Fruit fly (Drosophila melanogaster) whole organism, larva: ENCODE measurements around the gene Trf4-1.

ENCODE experiments used
- noc ChIP-seq: fragments of 200-800 bp; sonication (Bioruptor generic); optimal IDR thresholded peaks from 3 replicates; lab custom pipeline; 2019; ENCODE audit warnings: missing biosample characterization, mild to moderate bottlenecking, missing genetic modification characterization, moderate library complexity

The Trf4-1 gene

DNA sequence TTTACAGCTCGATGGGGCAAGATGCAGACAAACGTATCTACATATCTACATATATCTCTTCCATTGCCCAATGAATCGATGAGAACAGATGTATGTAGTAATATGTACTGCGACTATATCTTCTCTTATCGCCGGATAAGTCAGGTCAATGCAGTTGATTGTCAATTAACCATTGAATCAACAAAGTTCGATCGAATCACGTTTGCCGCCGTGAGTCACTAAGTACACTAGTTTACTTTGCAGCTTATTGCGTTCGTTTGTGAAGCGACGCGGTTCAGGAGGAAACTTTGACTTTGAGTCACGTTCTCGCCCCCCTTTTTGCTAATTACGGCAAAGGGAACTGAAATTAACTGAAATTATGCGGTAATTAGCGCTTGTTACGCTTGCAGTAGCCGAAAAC is 20.7 kb downstream of the Trf4-1 start:
- no peak for TF ChIP-seq noc (tag; lab: Kevin White, UChicago)

DNA sequence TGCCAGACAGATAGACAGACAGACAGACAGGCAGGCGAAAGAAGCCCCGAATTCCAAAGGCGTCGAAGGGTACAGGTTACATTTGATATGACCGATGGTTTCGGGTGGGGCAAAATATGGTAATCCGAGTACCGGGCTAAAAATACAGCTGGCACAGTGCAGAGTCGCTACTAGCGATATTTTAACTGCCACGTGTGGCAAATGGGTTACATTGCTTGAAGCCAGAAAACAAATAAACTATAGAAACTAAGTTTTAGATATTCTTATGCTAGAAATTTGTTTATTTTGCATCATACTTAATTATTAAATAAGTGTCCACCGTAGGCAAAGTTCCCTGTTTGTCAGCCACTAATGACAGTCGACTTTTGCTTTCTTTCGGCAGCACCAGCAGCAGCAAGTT is 23.0 kb downstream of the Trf4-1 start:
- TF ChIP-seq noc (tag; lab: Kevin White, UChicago), result peak; percentile 36

DNA sequence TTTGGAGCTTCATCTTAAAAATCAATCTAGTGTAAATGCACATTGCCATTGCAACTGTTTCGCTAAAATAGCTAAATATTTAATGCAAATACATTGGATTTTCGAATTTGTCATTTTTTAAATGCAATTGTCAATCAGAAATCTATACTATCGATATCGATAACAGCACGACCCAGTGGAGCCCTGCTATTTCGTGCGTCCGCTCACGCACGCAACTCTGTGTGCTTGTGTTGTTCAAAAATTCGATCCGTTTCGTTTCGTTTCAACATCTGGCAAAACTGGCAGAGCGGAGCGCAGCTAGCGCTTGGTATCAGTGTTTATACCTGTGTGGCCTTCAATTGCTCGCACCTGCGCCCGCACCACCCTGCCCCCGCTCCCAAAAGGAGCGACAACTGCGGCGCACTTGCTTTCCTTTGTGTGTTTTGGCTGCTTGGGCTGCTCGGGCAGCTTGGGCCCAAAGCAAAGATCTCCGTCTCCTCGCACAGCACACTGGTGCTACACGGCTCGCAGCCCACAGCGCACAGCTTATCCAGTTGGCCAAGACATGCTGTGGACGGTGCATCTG is 28.6 kb downstream of the Trf4-1 start, which contains the start of gene CG12081:
Gene CG12081 (plus strand): TSS at position 205 of the 565 bp plus-strand sequence.
- no peak for TF ChIP-seq noc (tag; lab: Kevin White, UChicago)

DNA sequence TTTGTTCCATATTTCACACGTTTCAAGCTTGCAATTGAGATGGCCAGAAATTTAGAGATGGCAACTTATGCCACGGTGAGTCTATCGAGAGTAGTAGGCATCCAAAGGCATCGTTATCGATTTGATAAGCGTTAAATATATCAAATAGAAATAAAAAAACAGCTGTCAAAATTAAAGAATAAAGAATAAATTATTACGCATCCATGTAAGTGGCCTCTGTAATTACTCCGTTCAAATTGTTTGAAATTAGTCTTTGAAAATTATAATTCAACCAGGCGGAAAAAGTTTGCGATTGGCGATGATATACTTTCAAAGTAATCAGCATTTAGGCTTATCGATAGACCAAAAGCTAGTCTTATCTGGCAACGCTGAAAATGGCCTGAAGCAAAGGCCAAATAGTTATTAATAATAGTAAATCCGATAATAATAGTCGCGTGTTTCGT is 31.6 kb downstream of the Trf4-1 start, which contains the start of the genes CG12659 and Crag:
Gene CG12659 (minus strand): TSS at position 45 of the 443 bp plus-strand sequence.
Gene Crag (plus strand): TSS at position 347 of the 443 bp plus-strand sequence.
- no peak for TF ChIP-seq noc (tag; lab: Kevin White, UChicago)

DNA sequence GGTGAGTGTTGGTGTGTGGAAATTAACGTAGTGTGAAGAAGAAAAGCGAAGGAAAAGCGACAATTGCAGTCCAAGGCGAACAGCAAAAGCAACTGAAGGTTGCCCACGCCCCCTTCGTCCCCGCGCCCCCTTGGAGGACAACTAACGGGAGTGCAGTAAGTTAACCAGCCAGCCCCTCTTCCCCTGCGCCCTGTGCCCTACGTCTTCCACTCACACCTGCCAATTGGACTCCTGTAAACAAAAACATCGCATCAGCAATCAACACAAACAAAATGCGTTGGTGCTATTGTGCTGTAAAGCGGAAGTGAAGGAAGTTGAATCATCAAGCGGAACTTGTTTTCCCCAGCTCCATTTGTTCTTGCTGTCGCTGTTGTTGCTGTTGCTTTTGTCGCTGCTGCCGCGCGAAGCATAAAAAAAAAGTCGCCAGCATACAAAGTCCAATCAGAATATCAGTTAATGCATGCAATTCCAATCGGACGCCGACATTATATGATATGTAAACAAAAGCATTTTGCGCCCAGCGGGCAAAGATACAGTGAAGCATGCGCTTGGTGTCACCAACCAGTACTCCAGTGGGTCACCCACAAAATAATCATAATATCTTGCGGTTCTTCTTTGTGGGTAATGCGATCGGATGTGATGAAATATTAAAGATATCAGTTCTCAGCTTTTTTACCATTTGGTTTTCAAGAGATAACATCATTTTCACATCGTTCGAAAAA is 32.5 kb downstream of the Trf4-1 start:
- TF ChIP-seq noc (tag; lab: Kevin White, UChicago), result no peak

DNA sequence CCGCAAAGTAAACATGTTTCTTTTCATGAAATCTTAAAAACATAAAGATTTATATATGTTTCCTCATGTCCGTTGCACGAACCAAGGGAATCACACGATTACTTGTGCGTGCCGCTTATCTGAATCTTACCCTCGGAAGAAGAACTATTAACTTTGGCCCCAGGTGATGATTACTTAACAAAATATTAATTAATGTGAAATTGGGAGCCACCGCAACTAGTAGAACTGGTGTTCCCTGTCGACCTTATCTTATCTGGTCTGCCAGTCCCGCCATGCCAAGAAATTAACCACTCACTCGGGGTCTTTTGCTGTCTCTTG is 33.0 kb downstream of the Trf4-1 start:
- no peak for TF ChIP-seq noc (tag; lab: Kevin White, UChicago)

DNA sequence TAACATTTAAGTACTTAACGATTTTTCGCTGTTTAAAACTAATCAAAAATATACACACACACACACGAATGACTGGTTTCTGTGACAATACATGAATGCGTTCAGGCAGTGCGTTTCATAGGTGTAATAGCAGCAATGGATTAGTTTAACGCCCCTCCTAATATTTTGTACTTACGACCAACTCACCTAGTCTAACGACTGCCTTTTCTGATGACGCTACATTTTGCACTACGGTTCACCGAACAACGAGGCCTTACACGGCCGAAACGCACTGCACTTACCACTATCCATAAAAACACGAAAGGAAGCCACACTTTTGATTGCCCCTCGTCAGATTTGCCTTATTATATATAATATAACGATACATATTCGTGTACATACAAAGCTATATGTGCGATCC is 41.0 kb downstream of the Trf4-1 start:
- TF ChIP-seq noc (tag; lab: Kevin White, UChicago), result no peak

DNA sequence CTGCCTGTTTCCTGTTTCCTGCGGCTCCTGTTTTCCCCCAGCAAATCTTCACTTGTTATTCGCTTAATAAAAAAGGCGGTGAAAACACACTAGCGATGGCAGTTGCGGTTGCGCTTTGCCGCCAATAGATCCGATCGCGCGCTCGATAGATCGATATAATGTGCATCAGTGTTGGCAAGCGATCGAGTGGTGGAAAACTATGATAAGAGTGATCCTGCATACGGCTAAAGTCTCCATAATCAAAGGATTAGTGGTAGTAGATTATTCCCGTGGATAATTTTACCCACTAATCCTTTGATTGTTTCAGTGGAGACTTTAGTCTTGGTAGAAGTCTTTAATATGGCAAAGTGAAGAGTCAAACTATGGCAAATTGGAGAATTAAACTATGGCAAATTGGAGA is 46.1 kb downstream of the Trf4-1 start, which contains the start of gene Caf1-180:
Gene Caf1-180 (minus strand): TSS at position 99 of the 400 bp plus-strand sequence.
- no peak for TF ChIP-seq noc (tag; lab: Kevin White, UChicago)

DNA sequence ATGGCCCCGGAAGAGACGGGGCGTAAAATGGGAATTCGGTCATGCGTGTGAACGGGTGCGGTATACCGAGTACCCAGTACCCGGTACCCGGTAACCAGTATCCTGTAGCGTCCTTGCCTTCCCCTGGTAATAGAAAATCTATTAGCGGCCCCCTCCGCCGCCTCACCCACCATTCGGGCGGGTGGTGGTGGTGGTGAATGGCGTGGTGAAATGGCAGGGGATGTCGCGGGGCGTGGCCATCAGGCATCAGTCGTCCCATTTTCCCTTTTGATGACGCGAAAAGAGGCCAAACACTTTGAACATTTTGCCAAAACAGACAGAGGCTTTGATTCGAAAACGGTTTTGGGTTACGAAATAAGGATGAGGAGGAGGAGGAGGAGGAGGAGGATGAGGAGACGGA is 47.8 kb downstream of the Trf4-1 start:
- TF ChIP-seq noc (tag; lab: Kevin White, UChicago), result no peak

DNA sequence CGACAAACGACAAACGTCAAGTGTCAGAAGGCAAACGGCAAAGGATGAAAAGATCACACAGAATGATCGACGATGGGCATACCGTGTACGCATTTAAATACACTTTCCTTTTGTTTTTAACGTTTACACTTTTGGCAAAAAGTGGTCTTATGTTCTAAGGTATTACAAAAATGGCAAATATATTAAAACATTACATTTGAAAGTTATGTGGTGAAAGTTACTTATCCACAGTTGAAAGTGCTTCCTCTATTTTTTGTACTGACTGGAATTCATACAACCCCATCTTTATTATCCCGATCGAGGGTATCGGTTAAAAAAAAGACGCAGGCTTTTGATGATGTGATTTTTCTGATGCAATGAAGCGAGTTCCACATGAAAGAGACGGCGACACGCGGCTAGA is 56.2 kb downstream of the Trf4-1 start:
- no peak for TF ChIP-seq noc (tag; lab: Kevin White, UChicago)

DNA sequence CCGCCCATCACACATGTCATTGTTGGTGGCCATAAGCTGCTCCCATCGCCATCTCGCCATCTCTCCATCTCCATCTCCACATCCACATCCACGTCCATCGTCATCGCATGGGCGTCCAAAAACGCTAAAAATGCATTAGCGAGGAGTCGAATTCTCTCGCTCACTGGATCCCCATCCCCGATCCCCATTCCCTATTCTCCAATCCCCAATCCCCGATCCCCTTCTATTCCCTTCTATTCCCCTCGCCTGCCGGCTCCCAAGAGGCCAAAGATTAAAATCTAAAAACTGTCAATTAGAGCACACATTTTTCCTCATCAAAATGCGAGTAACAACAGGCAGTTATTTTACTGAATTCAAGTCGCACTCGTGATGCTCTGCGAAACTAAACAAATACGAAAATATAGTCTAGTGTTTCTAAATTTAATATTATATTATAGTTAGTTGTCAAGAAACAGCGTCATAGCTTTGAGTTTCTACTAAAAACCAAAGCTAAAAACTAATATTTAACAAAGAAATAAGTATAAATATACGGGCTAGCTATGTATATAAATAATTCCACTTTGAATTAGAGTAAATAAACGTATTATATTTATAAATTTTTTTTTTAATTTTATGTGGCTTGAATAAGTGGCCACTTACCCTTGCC is 56.8 kb downstream of the Trf4-1 start:
- no peak for TF ChIP-seq noc (tag; lab: Kevin White, UChicago)
